Worm (Caenorhabditis elegans) whole organism, L2 larva: ENCODE results near the gene F55A4.3.

Source experiments
- Y55F3AM.14 ChIP-seq: fragments of 200-800 bp; sonication (Bioruptor generic); optimal IDR thresholded peaks from 2 replicates; lab custom pipeline; 2018; ENCODE audit warnings: mild to moderate bottlenecking, missing genetic modification characterization, missing compliant biosample characterization
- blmp-1 ChIP-seq: sonication (generic microtip); optimal IDR thresholded peaks from 2 replicates; lab custom pipeline; 2017; ENCODE audit warnings: missing genetic modification characterization, mild to moderate bottlenecking, missing compliant biosample characterization, antibody characterized with exemption, moderate library complexity; ENCODE audit not compliant: insufficient read depth
- dmd-4 ChIP-seq: sonication (generic microtip); optimal IDR thresholded peaks from 2 replicates; lab custom pipeline; 2017; ENCODE audit warnings: missing biosample characterization, missing genetic modification characterization
- elt-3 ChIP-seq: sonication (generic microtip); optimal IDR thresholded peaks from 2 replicates; lab custom pipeline; 2017; ENCODE audit warnings: missing biosample characterization, missing genetic modification characterization
- lin-39 ChIP-seq: fragments of 150-350 bp; optimal IDR thresholded peaks from 2 replicates; lab custom pipeline; 2014; ENCODE audit warnings: missing biosample characterization, missing genetic modification reagents, missing genetic modification characterization
- lsy-2 ChIP-seq, 2 experiments: fragments of 150-350 bp in 1 of 2; sonication (generic microtip) in 1 of 2; optimal IDR thresholded peaks; 2 replicates each; lab custom pipeline; 2014 to 2017; ENCODE audit warnings: missing biosample characterization in 2 of 2, missing genetic modification characterization in 2 of 2
- mdl-1 ChIP-seq, 2 experiments: fragments of 150-350 bp in 1 of 2; sonication (generic microtip) in 1 of 2; optimal IDR thresholded peaks; 2 replicates each; lab custom pipeline; 2017; ENCODE audit warnings: missing biosample characterization in 2 of 2, missing genetic modification characterization in 2 of 2
- nhr-12 ChIP-seq: fragments of 150-350 bp; optimal IDR thresholded peaks from 2 replicates; lab custom pipeline; 2014; ENCODE audit warnings: missing biosample characterization, missing genetic modification characterization
- nhr-21 ChIP-seq: fragments of 150-350 bp; optimal IDR thresholded peaks from 2 replicates; lab custom pipeline; 2014; ENCODE audit warnings: missing biosample characterization, missing genetic modification characterization
- nhr-25 ChIP-seq: fragments of 150-350 bp; sonication (generic microtip); optimal IDR thresholded peaks from 3 replicates; lab custom pipeline; 2014; ENCODE audit warnings: missing biosample characterization, missing genetic modification characterization
- sma-3 ChIP-seq: sonication (generic microtip); optimal IDR thresholded peaks from 2 replicates; lab custom pipeline; 2016; ENCODE audit warnings: missing genetic modification reagents, missing genetic modification characterization, missing compliant biosample characterization
- ztf-11 ChIP-seq: sonication (generic microtip); optimal IDR thresholded peaks from 2 replicates; lab custom pipeline; 2017; ENCODE audit warnings: missing biosample characterization, missing genetic modification characterization

ce11 chrX:994678-995077, 30.2 kb downstream of the F55A4.3 start:
- TF ChIP-seq Y55F3AM.14 (GFP tag; lab: Kevin White, UChicago) = no peak
- no peak for TF ChIP-seq ztf-11
- TF ChIP-seq nhr-25 (tag; lab: Kevin White, UChicago) = no peak
- TF ChIP-seq nhr-12 (tag; lab: Kevin White, UChicago) = no peak
- no peak for TF ChIP-seq mdl-1 (tag; optimal IDR thresholded peaks at IDR 0.05; lab: Kevin White, UChicago)
- TF ChIP-seq lsy-2 (tag; optimal IDR thresholded peaks at IDR 0.05; lab: Kevin White, UChicago) = no peak
- TF ChIP-seq dmd-4 (tag; lab: Kevin White, UChicago) = no peak
- no peak for TF ChIP-seq lin-39 (tag; lab: Kevin White, UChicago)
- TF ChIP-seq nhr-21 (tag; lab: Kevin White, UChicago) = no peak
- no peak for TF ChIP-seq sma-3
- TF ChIP-seq elt-3 (tag; lab: Kevin White, UChicago) = no peak
- TF ChIP-seq blmp-1 (tag; lab: Kevin White, UChicago) = no peak
